Worm (Caenorhabditis elegans) whole organism, mixed stage, embryonic: Measurements from ENCODE around the gene Y27F2A.10.

Experiments
- blmp-1 ChIP-seq: fragments of 150-350 bp; optimal IDR thresholded peaks from 2 replicates; lab custom pipeline; 2014; ENCODE audit warnings: missing biosample characterization, missing genetic modification characterization
- ces-1 ChIP-seq: fragments of 150-350 bp; optimal IDR thresholded peaks from 2 replicates; lab custom pipeline; 2014; ENCODE audit warnings: missing biosample characterization, missing genetic modification reagents, missing genetic modification characterization
- elt-1 ChIP-seq: sonication (generic microtip); optimal IDR thresholded peaks from 2 replicates; lab custom pipeline; 2017; ENCODE audit warnings: missing genetic modification characterization, mild to moderate bottlenecking, missing compliant biosample characterization, antibody characterized with exemption, moderate library complexity, borderline replicate concordance; ENCODE audit not compliant: insufficient read depth
- lin-13 ChIP-seq: fragments of 150-350 bp; optimal IDR thresholded peaks from 2 replicates; lab custom pipeline; 2014; ENCODE audit warnings: missing biosample characterization, missing genetic modification characterization
- mep-1 ChIP-seq: fragments of 150-350 bp; optimal IDR thresholded peaks from 2 replicates; lab custom pipeline; 2017; ENCODE audit warnings: missing biosample characterization, missing genetic modification reagents, missing genetic modification characterization, inconsistent platforms
- nhr-12 ChIP-seq: fragments of 150-350 bp; optimal IDR thresholded peaks from 2 replicates; lab custom pipeline; 2014; ENCODE audit warnings: missing biosample characterization, missing genetic modification characterization
- nhr-237 ChIP-seq: fragments of 150-350 bp; optimal IDR thresholded peaks from 2 replicates; lab custom pipeline; 2014; ENCODE audit warnings: missing biosample characterization, missing genetic modification characterization
- nhr-76 ChIP-seq: sonication (generic microtip); optimal IDR thresholded peaks from 2 replicates; lab custom pipeline; 2017; ENCODE audit warnings: missing biosample characterization, missing genetic modification characterization
- pha-4 ChIP-seq: fragments of 150-350 bp; optimal IDR thresholded peaks from 2 replicates; lab custom pipeline; 2018; ENCODE audit warnings: missing biosample characterization, missing genetic modification reagents, missing genetic modification characterization
- unc-120 ChIP-seq: sonication (generic microtip); optimal IDR thresholded peaks from 2 replicates; lab custom pipeline; 2017; ENCODE audit warnings: missing genetic modification characterization, missing compliant biosample characterization; ENCODE audit not compliant: poor library complexity, severe bottlenecking
- unc-39 ChIP-seq: fragments of 150-350 bp; optimal IDR thresholded peaks from 2 replicates; lab custom pipeline; 2014; ENCODE audit warnings: missing biosample characterization, missing genetic modification characterization
- unc-62 ChIP-seq: fragments of 150-350 bp; optimal IDR thresholded peaks from 2 replicates; lab custom pipeline; 2014; ENCODE audit warnings: missing biosample characterization, missing genetic modification reagents, missing genetic modification characterization
- zip-8 ChIP-seq: fragments of 150-350 bp; optimal IDR thresholded peaks from 2 replicates; lab custom pipeline; 2014; ENCODE audit warnings: missing biosample characterization, missing genetic modification characterization
- ztf-11 ChIP-seq: fragments of 150-350 bp; optimal IDR thresholded peaks from 2 replicates; lab custom pipeline; 2014; ENCODE audit warnings: missing biosample characterization, missing genetic modification characterization

DNA sequence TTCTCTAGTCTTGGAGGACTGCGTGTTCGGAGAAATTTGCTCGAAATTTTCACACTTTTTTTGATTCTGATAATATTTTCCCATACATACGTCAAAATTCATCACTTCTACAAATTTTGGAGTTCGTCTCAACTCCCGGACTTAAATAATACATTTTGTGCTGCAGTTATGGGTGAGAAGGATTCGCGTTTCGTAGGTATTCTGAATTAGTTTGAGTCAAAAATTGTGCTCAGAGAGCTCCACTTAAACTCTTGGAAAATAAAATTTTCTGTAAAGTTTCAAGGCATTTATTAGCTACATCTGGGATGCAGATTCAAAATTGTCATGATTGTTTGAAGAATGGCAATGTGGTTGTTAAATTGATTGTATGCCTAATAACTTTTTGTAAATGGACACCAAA is 41.8 kb upstream of the Y27F2A.10 start, which contains the start of gene ZC239.4:
- TF ChIP-seq blmp-1: no peak
- no peak for TF ChIP-seq nhr-237
- no peak for TF ChIP-seq mep-1 (tag; lab: Kevin White, UChicago)
- TF ChIP-seq ces-1: no peak
- TF ChIP-seq nhr-12 (tag; lab: Kevin White, UChicago): no peak
- no peak for TF ChIP-seq lin-13 (tag; lab: Kevin White, UChicago)
- TF ChIP-seq ztf-11 (tag; lab: Kevin White, UChicago): no peak
- no peak for TF ChIP-seq pha-4 (tag; lab: Kevin White, UChicago)
- TF ChIP-seq nhr-76 (tag; lab: Kevin White, UChicago): no peak
- TF ChIP-seq elt-1 (tag; lab: Kevin White, UChicago): no peak
- TF ChIP-seq unc-39: no peak
- TF ChIP-seq unc-62 (GFP tag; lab: Kevin White, UChicago): no peak
- TF ChIP-seq unc-120 (tag; lab: Kevin White, UChicago): no peak
- no peak for TF ChIP-seq zip-8 (tag; lab: Kevin White, UChicago)
